Fruit fly (Drosophila melanogaster): Measurements from ENCODE around the gene CG12576.

CG12576 gene

DNA sequence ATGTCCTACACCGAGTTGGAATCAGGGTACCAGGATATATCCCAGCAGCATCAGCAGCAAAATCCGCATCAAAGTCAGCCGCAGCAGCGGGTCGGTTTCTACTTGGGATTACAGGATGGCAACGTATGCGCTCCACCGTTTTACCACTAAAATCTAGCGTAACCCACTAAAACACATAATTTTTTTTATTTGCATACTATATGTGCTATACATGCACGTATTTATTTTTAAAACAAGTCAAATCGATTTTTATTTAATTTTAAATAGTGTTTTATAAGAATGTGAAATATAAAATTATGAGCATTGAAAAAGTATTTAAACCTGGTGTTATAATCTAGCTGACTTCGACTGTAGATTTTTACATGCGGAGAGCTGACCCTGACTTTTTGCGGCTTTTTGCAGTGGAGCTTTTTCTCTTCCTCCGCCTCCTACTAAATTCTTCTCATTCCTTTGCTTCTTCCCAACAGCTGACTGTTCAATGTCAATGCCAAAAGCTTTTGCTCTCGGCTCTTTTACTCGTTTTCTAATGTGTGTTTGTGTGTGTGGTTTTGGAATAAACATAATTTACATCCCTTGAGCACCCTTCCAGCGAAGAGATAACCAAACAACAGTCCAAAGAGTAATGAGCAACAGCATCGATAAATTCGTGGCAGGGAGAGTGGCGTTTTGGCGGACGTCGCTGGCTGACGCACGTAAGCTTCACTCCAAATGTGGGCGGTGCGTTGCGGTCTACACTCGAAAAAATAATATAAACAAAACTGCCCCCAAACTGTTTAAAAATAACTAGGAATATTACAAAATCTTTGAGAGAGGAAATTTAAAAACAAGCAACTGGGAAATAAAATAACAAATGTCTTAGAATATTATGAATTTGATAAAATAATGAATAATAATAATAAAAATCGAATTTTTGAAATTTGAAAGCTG is 5.8 kb upstream of the CG12576 start (continued):
- TF ChIP-seq CG2202 (tag; optimal IDR thresholded peaks at IDR 0.05) (no peak), CG18262 (tag; optimal IDR thresholded peaks at IDR 0.05) (peak; percentile 46), prd (optimal IDR thresholded peaks at IDR 0.05) (no peak), prd (GFP tag; IDR thresholded peaks at IDR 0.05) (peak; percentile 63), trem (tag; optimal IDR thresholded peaks at IDR 0.05) (no peak), Sry-δ (GFP tag; optimal IDR thresholded peaks at IDR 0.05) (no peak), CG7786 (GFP tag; optimal IDR thresholded peaks at IDR 0.05) (no peak), CG3281 (GFP tag; optimal IDR thresholded peaks at IDR 0.05) (peak; percentile 68), bsh (GFP tag; optimal IDR thresholded peaks at IDR 0.05) (peak in 1 of 2 experiments; percentile 54), ftz-f1 (GFP tag; optimal IDR thresholded peaks at IDR 0.05) (peak; percentile 90), zfh2 (GFP tag; optimal IDR thresholded peaks at IDR 0.05) (peak; percentile 17), HLHmδ (GFP tag; optimal IDR thresholded peaks at IDR 0.05) (no peak), abd-A (tag; optimal IDR thresholded peaks at IDR 0.05) (peak; percentile 87), lmd (GFP tag; IDR thresholded peaks at IDR 0.05) (peak; percentile 35; the same call in 1 of the 2 replicates), Med (GFP tag) (peak; percentile 84), fd3F (GFP tag; optimal IDR thresholded peaks at IDR 0.05) (no peak), Dek (tag; optimal IDR thresholded peaks at IDR 0.05) (peak; percentile 43), CG6175 (GFP tag; IDR thresholded peaks at IDR 0.05) (peak; percentile 63; the same call in 2 of the 3 replicates), mld (GFP tag; IDR thresholded peaks at IDR 0.05; ENCODE audit: partially characterized antibody) (no peak), CG12769 (tag; optimal IDR thresholded peaks at IDR 0.05) (peak; percentile 53), jumu (GFP tag; optimal IDR thresholded peaks at IDR 0.05) (no peak), CG17359 (tag; optimal IDR thresholded peaks at IDR 0.05) (peak; percentile 54), D19B (GFP tag; optimal IDR thresholded peaks at IDR 0.05) (no peak), CG8924 (tag; optimal IDR thresholded peaks at IDR 0.05) (peak; percentile 39), ab (GFP tag; optimal IDR thresholded peaks at IDR 0.05) (no peak), cas (GFP tag; IDR thresholded peaks at IDR 0.05) (no peak), Fer2 (tag; optimal IDR thresholded peaks at IDR 0.05) (no peak), Spps (tag; optimal IDR thresholded peaks at IDR 0.05) (no peak), unpg (GFP tag; optimal IDR thresholded peaks at IDR 0.05) (peak; percentile 52), ttk (GFP tag; IDR thresholded peaks at IDR 0.05) (peak; percentile 41; the same call in 1 of the 2 replicates), CG14710 (tag; optimal IDR thresholded peaks at IDR 0.05) (peak; percentile 23), CG17385 (GFP tag; optimal IDR thresholded peaks at IDR 0.05) (peak; percentile 25), CG3163 (GFP tag; optimal IDR thresholded peaks at IDR 0.05) (peak; percentile 64), vfl (GFP tag; optimal IDR thresholded peaks at IDR 0.05) (no peak), GATAe (GFP tag; conservative IDR thresholded peaks at IDR 0.05) (no peak), eve (GFP tag; optimal IDR thresholded peaks at IDR 0.05) (no peak), CG4730 (GFP tag; IDR thresholded peaks at IDR 0.05) (0 out of 2 replicates have a peak, but pooled peaks have one; percentile 22), croc (GFP tag; conservative IDR thresholded peaks at IDR 0.05) (no peak), sens-2 (GFP tag; IDR thresholded peaks at IDR 0.05) (no peak), tx (GFP tag; optimal IDR thresholded peaks at IDR 0.05) (no peak), rib (GFP tag; IDR thresholded peaks at IDR 0.05) (peak; percentile 70; the same call in 1 of the 2 replicates), insv (GFP tag; optimal IDR thresholded peaks at IDR 0.05) (no peak), CG13624 (GFP tag; optimal IDR thresholded peaks at IDR 0.05) (no peak), stwl (tag; optimal IDR thresholded peaks at IDR 0.05) (no peak), slbo (GFP tag; IDR thresholded peaks at IDR 0.05) (peak; percentile 66), CG2889 (GFP tag; IDR thresholded peaks at IDR 0.05) (no peak), CG11456 (GFP tag; IDR thresholded peaks at IDR 0.05) (peak; percentile 67; the same call in 1 of the 3 replicates), Ets65A (GFP tag) (peak; percentile 55), sr (GFP tag; IDR thresholded peaks at IDR 0.05) (0 out of 3 replicates have a peak, but pooled peaks have one; percentile 58)

Data from whole organism, embryonic.